Worm (Caenorhabditis elegans) whole organism, late embryonic: Measurements from ENCODE around the gene ZK1307.3.
A peak's percentile ranks its signal among the peaks of the same experiment; 100 is the strongest.

Source experiments
- C38D4.7 ChIP-seq: fragments of 200-800 bp; sonication (Bioruptor generic); optimal IDR thresholded peaks from 2 replicates; lab custom pipeline; 2018; ENCODE audit warnings: mild to moderate bottlenecking, missing genetic modification characterization, moderate library complexity, missing compliant biosample characterization
- K02D7.2 ChIP-seq: sonication (generic microtip); optimal IDR thresholded peaks from 2 replicates; lab custom pipeline; 2017; ENCODE audit warnings: mild to moderate bottlenecking, missing genetic modification characterization, missing compliant biosample characterization
- Y22D7AL.16 ChIP-seq: sonication (generic microtip); optimal IDR thresholded peaks from 2 replicates; lab custom pipeline; 2016; ENCODE audit warnings: missing genetic modification characterization, missing compliant biosample characterization
- ama-1 ChIP-seq: fragments of 150-350 bp; optimal IDR thresholded peaks from 2 replicates; lab custom pipeline; 2014
- ceh-14 ChIP-seq: sonication (generic microtip); optimal IDR thresholded peaks from 2 replicates; lab custom pipeline; 2016; ENCODE audit warnings: missing genotype, missing genetic modification characterization, missing compliant biosample characterization
- ceh-19 ChIP-seq: fragments of 200-800 bp; sonication (Bioruptor generic); optimal IDR thresholded peaks from 2 replicates; lab custom pipeline; 2018; ENCODE audit warnings: mild to moderate bottlenecking, missing genetic modification characterization, missing compliant biosample characterization
- ceh-2 ChIP-seq: sonication (generic microtip); optimal IDR thresholded peaks from 2 replicates; lab custom pipeline; 2016; ENCODE audit warnings: missing genotype, missing genetic modification characterization, missing compliant biosample characterization
- ceh-22 ChIP-seq: sonication (generic microtip); optimal IDR thresholded peaks from 2 replicates; lab custom pipeline; 2017; ENCODE audit warnings: missing biosample characterization, missing genetic modification characterization
- ceh-24 ChIP-seq: sonication (generic microtip); optimal IDR thresholded peaks from 2 replicates; lab custom pipeline; 2016; ENCODE audit warnings: mild to moderate bottlenecking, missing genetic modification characterization, missing compliant biosample characterization
- ceh-30 ChIP-seq: fragments of 150-350 bp; optimal IDR thresholded peaks from 2 replicates; lab custom pipeline; 2014; ENCODE audit warnings: missing biosample characterization, missing genetic modification characterization
- ceh-45 ChIP-seq: fragments of 200-800 bp; sonication (Bioruptor generic); IDR thresholded peaks from 2 replicates; pipeline ENCODE4 v1.3.6; 2022; ENCODE audit warnings: missing genetic modification reagents, missing genetic modification characterization, missing compliant biosample characterization
- ceh-48 ChIP-seq: sonication (generic microtip); optimal IDR thresholded peaks from 2 replicates; lab custom pipeline; 2016; ENCODE audit warnings: missing genetic modification characterization, inconsistent platforms, missing compliant biosample characterization
- ceh-9 ChIP-seq: sonication (generic microtip); optimal IDR thresholded peaks from 2 replicates; lab custom pipeline; 2016; ENCODE audit warnings: mild to moderate bottlenecking, missing genetic modification characterization, inconsistent platforms, missing compliant biosample characterization
- dmd-4 ChIP-seq: sonication (generic microtip); optimal IDR thresholded peaks from 2 replicates; lab custom pipeline; 2016; ENCODE audit warnings: borderline replicate concordance, missing genetic modification characterization, missing compliant biosample characterization
- dve-1 ChIP-seq: sonication (generic microtip); optimal IDR thresholded peaks from 2 replicates; lab custom pipeline; 2017; ENCODE audit warnings: antibody characterized with exemption, mild to moderate bottlenecking, missing genetic modification characterization, missing compliant biosample characterization
- elt-2 ChIP-seq: sonication (generic microtip); optimal IDR thresholded peaks from 2 replicates; lab custom pipeline; 2016; ENCODE audit warnings: missing genetic modification reagents, missing genetic modification characterization, missing compliant biosample characterization
- eyg-1 ChIP-seq: sonication (generic microtip); optimal IDR thresholded peaks from 2 replicates; lab custom pipeline; 2016; ENCODE audit warnings: missing genotype, missing genetic modification characterization, missing compliant biosample characterization
- fkh-10 ChIP-seq: fragments of 150-350 bp; optimal IDR thresholded peaks from 2 replicates; lab custom pipeline; 2014; ENCODE audit warnings: missing biosample characterization, missing genetic modification reagents, missing genetic modification characterization
- fkh-6 ChIP-seq: sonication (generic microtip); optimal IDR thresholded peaks from 2 replicates; lab custom pipeline; 2016; ENCODE audit warnings: missing genetic modification characterization, missing compliant biosample characterization
- gmeb-2 ChIP-seq: sonication (generic microtip); optimal IDR thresholded peaks from 2 replicates; lab custom pipeline; 2016; ENCODE audit warnings: missing genetic modification characterization, inconsistent platforms, missing compliant biosample characterization
- hlh-13 ChIP-seq: fragments of 200-800 bp; sonication (Bioruptor generic); optimal IDR thresholded peaks from 2 replicates; lab custom pipeline; 2018; ENCODE audit warnings: mild to moderate bottlenecking, missing genetic modification characterization, missing compliant biosample characterization
- hlh-15 ChIP-seq: sonication (generic microtip); optimal IDR thresholded peaks from 2 replicates; lab custom pipeline; 2016; ENCODE audit warnings: missing genetic modification characterization, missing compliant biosample characterization
- hlh-30 ChIP-seq: sonication (generic microtip); optimal IDR thresholded peaks from 2 replicates; lab custom pipeline; 2017; ENCODE audit warnings: antibody characterized with exemption, missing genetic modification characterization, missing compliant biosample characterization; ENCODE audit not compliant: insufficient read depth
- lin-11 ChIP-seq: fragments of 200-800 bp; sonication (Bioruptor generic); optimal IDR thresholded peaks from 2 replicates; lab custom pipeline; 2018; ENCODE audit warnings: mild to moderate bottlenecking, missing genetic modification characterization, missing compliant biosample characterization
- mec-3 ChIP-seq: sonication (generic microtip); optimal IDR thresholded peaks from 2 replicates; lab custom pipeline; 2016; ENCODE audit warnings: borderline replicate concordance, missing genetic modification characterization, missing compliant biosample characterization
- nfya-1 ChIP-seq: sonication (generic microtip); optimal IDR thresholded peaks from 2 replicates; lab custom pipeline; 2017; ENCODE audit warnings: missing genetic modification characterization, mild to moderate bottlenecking, missing compliant biosample characterization, antibody characterized with exemption, moderate library complexity
- pat-9 ChIP-seq: fragments of 200-800 bp; sonication (Bioruptor generic); optimal IDR thresholded peaks from 2 replicates; lab custom pipeline; 2018; ENCODE audit warnings: mild to moderate bottlenecking, missing genetic modification characterization, moderate library complexity, missing compliant biosample characterization
- pqm-1 ChIP-seq: sonication (generic microtip); optimal IDR thresholded peaks from 2 replicates; lab custom pipeline; 2016; ENCODE audit warnings: missing genetic modification characterization, missing compliant biosample characterization
- pros-1 ChIP-seq: fragments of 150-350 bp; optimal IDR thresholded peaks from 2 replicates; lab custom pipeline; 2014; ENCODE audit warnings: missing biosample characterization, missing genetic modification reagents, missing genetic modification characterization
- ref-2 ChIP-seq: sonication (generic microtip); optimal IDR thresholded peaks from 2 replicates; lab custom pipeline; 2016; ENCODE audit warnings: missing genetic modification characterization, missing compliant biosample characterization
- rnt-1 ChIP-seq: sonication (generic microtip); optimal IDR thresholded peaks from 2 replicates; lab custom pipeline; 2016; ENCODE audit warnings: missing genetic modification characterization, missing compliant biosample characterization
- ttx-3 ChIP-seq: sonication (generic microtip); optimal IDR thresholded peaks from 2 replicates; lab custom pipeline; 2016; ENCODE audit warnings: missing genetic modification reagents, missing genetic modification characterization, missing compliant biosample characterization
- unc-42 ChIP-seq: sonication (generic microtip); optimal IDR thresholded peaks from 2 replicates; lab custom pipeline; 2016; ENCODE audit warnings: missing genotype, missing genetic modification characterization, missing compliant biosample characterization
- unc-86 ChIP-seq: sonication (generic microtip); optimal IDR thresholded peaks from 2 replicates; lab custom pipeline; 2016; ENCODE audit warnings: missing genetic modification characterization, missing compliant biosample characterization
- zip-5 ChIP-seq: sonication (generic microtip); optimal IDR thresholded peaks from 2 replicates; lab custom pipeline; 2016; ENCODE audit warnings: missing genetic modification characterization, missing compliant biosample characterization
- ztf-16 ChIP-seq: sonication (generic microtip); optimal IDR thresholded peaks from 2 replicates; lab custom pipeline; 2017; ENCODE audit warnings: missing genetic modification characterization, missing compliant biosample characterization

ZK1307.3 gene

ce11 chrII:9656210-9656755 lies 3.5 kb upstream of the ZK1307.3 start, which contains the start of gene gstk-1:
gstk-1 (plus strand) TSS chrII:9656705.
- TF ChIP-seq C38D4.7 (GFP tag; lab: Kevin White, UChicago) (no peak), pqm-1 (tag; lab: Kevin White, UChicago) (no peak), elt-2 (tag; lab: Kevin White, UChicago) (peak; percentile 19), ceh-24 (tag; lab: Kevin White, UChicago) (no peak), pat-9 (tag; lab: Kevin White, UChicago) (no peak), ceh-45 (GFP tag; lab: Robert Waterston, UW) (no peak)

- TF ChIP-seq mec-3 = no peak
- TF ChIP-seq elt-2 (tag; lab: Kevin White, UChicago) = peak; percentile 29
Observed at ce11 chrII:9655530-9656139, 2.8 kb upstream of the ZK1307.3 start, which contains the start of gene ZK1307.1. ZK1307.1 (minus strand) TSS chrII:9655580.

ce11 chrII:9653679-9654078 lies 860 bp upstream of the ZK1307.3 start, which contains the start of gene ZK1307.2:
ZK1307.2 (minus strand) TSS chrII:9653952.
- no peak for TF ChIP-seq pros-1 (tag; lab: Kevin White, UChicago)
- no peak for TF ChIP-seq ceh-9 (tag; lab: Kevin White, UChicago)
- no peak for TF ChIP-seq dve-1 (tag; lab: Kevin White, UChicago)
- TF ChIP-seq ref-2 (tag; lab: Kevin White, UChicago) = no peak
- TF ChIP-seq K02D7.2 (tag; lab: Kevin White, UChicago) = no peak
- no peak for TF ChIP-seq ama-1
- no peak for TF ChIP-seq fkh-10

- no peak for TF ChIP-seq eyg-1 (tag; lab: Kevin White, UChicago)
- TF ChIP-seq ceh-48 = no peak
Observed at ce11 chrII:9651700-9652099, 1.1 kb downstream of the ZK1307.3 start, which contains the start of gene ZK1307.4. ZK1307.4 (minus strand) TSS chrII:9651800.

ce11 chrII:9649191-9649590 lies 3.6 kb downstream of the ZK1307.3 start, which contains the start of gene ZK1307.9:
ZK1307.9 (plus strand) TSS chrII:9649491.
- TF ChIP-seq ceh-2 (tag; lab: Kevin White, UChicago) (no peak), Y22D7AL.16 (no peak), K02D7.2 (tag; lab: Kevin White, UChicago) (no peak)

ce11 chrII:9646928-9647838 lies 5.6 kb downstream of the ZK1307.3 start, which contains the start of gene sqv-8:
sqv-8 (plus strand) TSS chrII:9646978.
- TF ChIP-seq ceh-19 (GFP tag; lab: Kevin White, UChicago) (no peak), lin-11 (no peak), nfya-1 (tag; lab: Kevin White, UChicago) (no peak), fkh-6 (no peak), hlh-30 (peak; percentile 87), ceh-48 (peak; percentile 46)

- TF ChIP-seq zip-5 (tag; lab: Kevin White, UChicago) (no peak), nfya-1 (tag; lab: Kevin White, UChicago) (peak; percentile 89), ceh-14 (tag; lab: Kevin White, UChicago) (peak; percentile 47), ceh-22 (tag; lab: Kevin White, UChicago) (no peak), ceh-2 (tag; lab: Kevin White, UChicago) (peak; percentile 45), hlh-13 (GFP tag; lab: Kevin White, UChicago) (no peak), ceh-45 (GFP tag; lab: Robert Waterston, UW) (no peak), ttx-3 (tag; lab: Kevin White, UChicago) (no peak), rnt-1 (tag; lab: Kevin White, UChicago) (peak; percentile 59), gmeb-2 (no peak), hlh-30 (peak; percentile 85), hlh-15 (tag; lab: Kevin White, UChicago) (no peak), ceh-48 (peak; percentile 80), unc-86 (no peak), pros-1 (tag; lab: Kevin White, UChicago) (peak; percentile 78), ceh-30 (peak; percentile 58), ztf-16 (tag; lab: Kevin White, UChicago) (no peak), lin-11 (no peak), dmd-4 (tag; lab: Kevin White, UChicago) (peak; percentile 58), unc-42 (tag; lab: Kevin White, UChicago) (peak; percentile 19)
Observed at ce11 chrII:9646122-9646555, 6.7 kb downstream of the ZK1307.3 start.
